Worm (Caenorhabditis elegans) whole organism, L2 larva: ENCODE measurements around the gene C06C6.7.

ENCODE experiments used
- F13H6.1 ChIP-seq: sonication (generic microtip); optimal IDR thresholded peaks from 2 replicates; lab custom pipeline; 2016; ENCODE audit warnings: missing genetic modification characterization, missing compliant biosample characterization
- aly-2 ChIP-seq: fragments of 150-350 bp; optimal IDR thresholded peaks from 2 replicates; lab custom pipeline; 2014; ENCODE audit warnings: missing biosample characterization, missing genetic modification characterization
- ceh-82 ChIP-seq: fragments of 150-350 bp; optimal IDR thresholded peaks from 2 replicates; lab custom pipeline; 2014; ENCODE audit warnings: missing biosample characterization, missing genetic modification characterization
- dmd-4 ChIP-seq: sonication (generic microtip); optimal IDR thresholded peaks from 2 replicates; lab custom pipeline; 2017; ENCODE audit warnings: missing biosample characterization, missing genetic modification characterization
- egl-27 ChIP-seq: sonication (generic microtip); optimal IDR thresholded peaks from 3 replicates; lab custom pipeline; 2017; ENCODE audit warnings: missing biosample characterization, missing genetic modification reagents, missing genetic modification characterization
- fos-1 ChIP-seq: fragments of 150-350 bp; optimal IDR thresholded peaks from 2 replicates; lab custom pipeline; 2014; ENCODE audit warnings: missing biosample characterization, missing genetic modification characterization
- lin-13 ChIP-seq: fragments of 150-350 bp; optimal IDR thresholded peaks from 2 replicates; lab custom pipeline; 2014; ENCODE audit warnings: missing biosample characterization, missing genetic modification reagents, missing genetic modification characterization
- nhr-10 ChIP-seq: sonication (generic microtip); optimal IDR thresholded peaks from 2 replicates; lab custom pipeline; 2017; ENCODE audit warnings: missing biosample characterization, missing genetic modification characterization
- snpc-4 ChIP-seq: fragments of 150-350 bp; optimal IDR thresholded peaks from 2 replicates; lab custom pipeline; 2014; ENCODE audit warnings: missing biosample characterization, missing genetic modification characterization
- unc-62 ChIP-seq: fragments of 150-350 bp; optimal IDR thresholded peaks from 2 replicates; lab custom pipeline; 2014; ENCODE audit warnings: missing biosample characterization, missing genetic modification reagents, missing genetic modification characterization

DNA sequence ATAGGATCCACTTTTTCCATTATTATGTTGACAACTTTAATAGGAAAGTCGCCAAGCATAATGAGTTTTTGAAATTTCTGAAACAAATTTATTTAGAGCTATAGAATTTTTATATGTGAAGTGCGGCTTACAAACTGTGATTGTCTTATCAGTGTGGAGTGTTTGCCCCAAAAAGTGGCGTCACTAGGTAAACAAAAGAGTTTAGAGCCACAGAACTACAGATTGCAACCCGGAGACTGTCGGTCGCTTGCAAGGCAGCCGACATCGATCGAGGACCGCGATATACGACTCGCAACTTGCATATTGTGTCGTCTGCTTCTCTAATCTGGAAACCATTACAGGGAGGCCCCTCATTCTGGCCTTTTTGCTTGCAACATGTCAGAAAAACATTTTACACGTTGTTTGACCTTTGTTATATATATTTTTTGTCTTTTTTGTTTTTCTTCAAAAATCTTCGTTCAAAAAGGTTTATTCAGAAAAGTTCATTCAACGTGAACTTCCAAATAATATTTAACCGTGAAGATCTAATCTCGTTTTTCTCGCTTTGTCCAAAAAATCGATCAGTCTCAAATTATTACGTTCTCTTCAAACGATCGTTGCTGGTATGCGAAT is 9.1 kb upstream of the C06C6.7 start, which contains the start of the genes fbxa-99 and F36G9.13:
- TF ChIP-seq snpc-4 (tag; lab: Kevin White, UChicago) (peak; percentile 56), dmd-4 (tag; lab: Kevin White, UChicago) (no peak), F13H6.1 (tag; lab: Kevin White, UChicago) (no peak), unc-62 (GFP tag; lab: Kevin White, UChicago) (no peak), egl-27 (tag; lab: Kevin White, UChicago) (no peak), fos-1 (tag; lab: Kevin White, UChicago) (peak; percentile 36), nhr-10 (tag; lab: Kevin White, UChicago) (no peak), ceh-82 (tag; lab: Kevin White, UChicago) (no peak), lin-13 (GFP tag; lab: Kevin White, UChicago) (no peak), aly-2 (tag; lab: Kevin White, UChicago) (no peak)
